Worm (Caenorhabditis elegans): Measurements from ENCODE around the gene math-14.

DNA sequence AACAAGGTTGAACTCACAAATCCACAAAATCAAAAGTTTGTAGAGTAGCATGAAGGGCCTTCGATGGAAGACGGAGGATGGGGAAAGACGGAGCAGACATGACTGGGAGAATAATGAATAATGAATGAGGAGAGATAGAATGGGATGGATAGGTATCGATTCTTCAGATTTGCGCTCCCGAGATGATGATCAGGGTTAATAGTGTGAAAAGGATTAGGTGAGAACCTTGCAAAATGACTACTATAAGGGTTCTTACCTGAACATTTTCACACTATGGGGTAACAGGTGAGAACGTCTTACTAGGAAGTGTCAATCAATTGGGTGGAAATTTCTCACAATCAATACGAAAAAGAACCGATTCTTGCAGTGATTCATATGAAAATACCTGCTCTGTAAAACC lies 18.9 kb upstream of the math-14 start, which contains the start of gene fbxb-96:
- TF ChIP-seq unc-62 (GFP tag; optimal IDR thresholded peaks at IDR 0.05 in 1 of 2): no peak
- TF ChIP-seq unc-62 (tag; optimal IDR thresholded peaks at IDR 0.05): no peak
- no peak for TF ChIP-seq dpl-1 (GFP tag; optimal IDR thresholded peaks at IDR 0.05)
- no peak for TF ChIP-seq nhr-77 (tag; optimal IDR thresholded peaks at IDR 0.05)
- no peak for TF ChIP-seq hlh-11 (tag; optimal IDR thresholded peaks at IDR 0.05)

All from whole organism, L4 larva.